Fruit fly (Drosophila melanogaster) whole organism, larva: ENCODE results near the gene CG46460.

Experiments
- noc ChIP-seq: fragments of 200-800 bp; sonication (Bioruptor generic); optimal IDR thresholded peaks from 3 replicates; lab custom pipeline; 2019; ENCODE audit warnings: missing biosample characterization, mild to moderate bottlenecking, missing genetic modification characterization, moderate library complexity

The CG46460 gene

dm6 chr3L:4227164-4227563 lies at the start of gene CG46460:
TSS of gene CG46460 (minus strand) at chr3L:4227302.
- no peak for TF ChIP-seq noc (tag; lab: Kevin White, UChicago)

- no peak for TF ChIP-seq noc (tag; lab: Kevin White, UChicago)
These were observed 45.2 kb upstream of the CG46460 start for dm6 chr3L:4272167-4272773.

dm6 chr3L:4270949-4271827 lies 44.1 kb upstream of the CG46460 start:
- TF ChIP-seq noc (tag; lab: Kevin White, UChicago): no peak

- TF ChIP-seq noc (tag; lab: Kevin White, UChicago): peak; percentile 90
These were observed 42.8 kb upstream of the CG46460 start for dm6 chr3L:4269920-4270319.

dm6 chr3L:4269208-4269607 lies 42.1 kb upstream of the CG46460 start:
- TF ChIP-seq noc (tag; lab: Kevin White, UChicago): no peak

- TF ChIP-seq noc (tag; lab: Kevin White, UChicago): no peak
These were observed 40.3 kb upstream of the CG46460 start, which contains the start of gene CG33764 for dm6 chr3L:4267403-4267802. TSS of gene CG33764 (minus strand) at chr3L:4267503.

dm6 chr3L:4265836-4266235 lies 38.7 kb upstream of the CG46460 start:
- no peak for TF ChIP-seq noc (tag; lab: Kevin White, UChicago)

dm6 chr3L:4264963-4265362 lies 37.9 kb upstream of the CG46460 start:
- TF ChIP-seq noc (tag; lab: Kevin White, UChicago): no peak

dm6 chr3L:4263502-4263901 lies 36.4 kb upstream of the CG46460 start, which contains the start of gene CG1273:
TSS of gene CG1273 (plus strand) at chr3L:4263719.
- no peak for TF ChIP-seq noc (tag; lab: Kevin White, UChicago)

dm6 chr3L:4262384-4262783 lies 35.3 kb upstream of the CG46460 start, which contains the start of the genes CG11586 and VhaM9.7-a:
TSS of gene CG11586 (minus strand) at chr3L:4262470.
TSS of gene VhaM9.7-a (plus strand) at chr3L:4262705.
- no peak for TF ChIP-seq noc (tag; lab: Kevin White, UChicago)

dm6 chr3L:4261177-4261576 lies 34.1 kb upstream of the CG46460 start:
- TF ChIP-seq noc (tag; lab: Kevin White, UChicago): no peak

- peak; percentile 87 for TF ChIP-seq noc (tag; lab: Kevin White, UChicago)
These were observed 32.0 kb upstream of the CG46460 start, which contains the start of the genes CG15011 and CG1309 for dm6 chr3L:4259102-4259558. TSS of gene CG15011 (minus strand) at chr3L:4259152. TSS of gene CG1309 (plus strand) at chr3L:4259430.

- no peak for TF ChIP-seq noc (tag; lab: Kevin White, UChicago)
These were observed 27.3 kb upstream of the CG46460 start, which contains the start of the genes ago and CG1265 for dm6 chr3L:4254301-4254834. TSS of gene ago (minus strand) at chr3L:4254306. TSS of gene CG1265 (plus strand) at chr3L:4254776.

dm6 chr3L:4253611-4254300 lies 26.7 kb upstream of the CG46460 start:
- no peak for TF ChIP-seq noc (tag; lab: Kevin White, UChicago)
